Worm (Caenorhabditis elegans) whole organism, L2 larva: ENCODE data around the gene mbl-1.
A peak's percentile ranks its signal among the peaks of the same experiment; 100 is the strongest.

Source experiments
- ceh-82 ChIP-seq: fragments of 150-350 bp; optimal IDR thresholded peaks from 2 replicates; lab custom pipeline; 2014; ENCODE audit warnings: missing biosample characterization, missing genetic modification characterization
- elt-1 ChIP-seq: fragments of 150-350 bp; optimal IDR thresholded peaks from 2 replicates; lab custom pipeline; 2014; ENCODE audit warnings: missing biosample characterization, missing genetic modification characterization
- lin-13 ChIP-seq: fragments of 150-350 bp; optimal IDR thresholded peaks from 2 replicates; lab custom pipeline; 2014; ENCODE audit warnings: missing biosample characterization, missing genetic modification reagents, missing genetic modification characterization
- lin-39 ChIP-seq: fragments of 150-350 bp; optimal IDR thresholded peaks from 2 replicates; lab custom pipeline; 2014; ENCODE audit warnings: missing biosample characterization, missing genetic modification reagents, missing genetic modification characterization
- lsy-2 ChIP-seq, 2 experiments: fragments of 150-350 bp in 1 of 2; sonication (generic microtip) in 1 of 2; optimal IDR thresholded peaks; 2 replicates each; lab custom pipeline; 2014 to 2017; ENCODE audit warnings: missing biosample characterization in 2 of 2, missing genetic modification characterization in 2 of 2
- nhr-237 ChIP-seq: fragments of 150-350 bp; optimal IDR thresholded peaks from 2 replicates; lab custom pipeline; 2014; ENCODE audit warnings: missing biosample characterization, missing genetic modification characterization
- nhr-25 ChIP-seq: fragments of 150-350 bp; sonication (generic microtip); optimal IDR thresholded peaks from 3 replicates; lab custom pipeline; 2014; ENCODE audit warnings: missing biosample characterization, missing genetic modification characterization
- nhr-6 ChIP-seq: fragments of 150-350 bp; optimal IDR thresholded peaks from 2 replicates; lab custom pipeline; 2014; ENCODE audit warnings: missing biosample characterization, missing genetic modification characterization
- nhr-77 ChIP-seq: fragments of 150-350 bp; optimal IDR thresholded peaks from 2 replicates; lab custom pipeline; 2014; ENCODE audit warnings: missing biosample characterization, missing genetic modification characterization
- peb-1 ChIP-seq: fragments of 150-350 bp; optimal IDR thresholded peaks from 2 replicates; lab custom pipeline; 2014; ENCODE audit warnings: missing biosample characterization, missing genetic modification characterization

DNA sequence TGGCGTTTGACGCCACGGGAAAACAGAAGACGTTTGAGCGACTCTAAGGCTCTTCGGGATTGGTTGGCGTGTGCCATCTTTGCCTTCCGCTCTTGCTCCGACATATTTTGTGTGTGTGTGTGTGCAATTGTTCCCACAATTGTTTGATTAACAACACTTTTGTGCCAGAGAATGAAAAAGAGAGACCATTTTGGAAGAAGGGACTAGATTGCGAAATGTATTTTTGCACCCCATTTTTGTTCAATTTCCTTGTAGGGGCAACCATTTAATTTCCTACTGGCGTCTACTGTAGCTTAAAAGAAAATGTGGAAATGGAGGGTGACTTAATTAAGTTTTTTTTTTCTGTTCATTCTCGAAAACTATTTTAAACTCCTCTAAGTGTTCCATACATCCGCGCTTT is 23.7 kb downstream of the mbl-1 start:
- TF ChIP-seq lin-13 (GFP tag; lab: Kevin White, UChicago) (no peak), nhr-77 (no peak), nhr-237 (tag; lab: Kevin White, UChicago) (no peak), peb-1 (tag; lab: Kevin White, UChicago) (no peak), lin-39 (tag; lab: Kevin White, UChicago) (no peak), ceh-82 (no peak), elt-1 (tag; lab: Kevin White, UChicago) (no peak), nhr-6 (tag; lab: Kevin White, UChicago) (no peak), nhr-25 (tag; lab: Kevin White, UChicago) (no peak), lsy-2 (tag; optimal IDR thresholded peaks at IDR 0.05; lab: Kevin White, UChicago) (peak in 1 of 2 experiments; percentile 24)
